Fruit fly (Drosophila melanogaster) whole organism, embryonic: Measurements from ENCODE around the gene beat-Ib.

Experiments
- CG1233 ChIP-seq: fragments of 200-800 bp; sonication (Bioruptor generic); optimal IDR thresholded peaks from 4 replicates; lab custom pipeline; 2018; ENCODE audit warnings: missing biosample characterization, mild to moderate bottlenecking, missing genetic modification characterization
- CG6689 ChIP-seq: fragments of 200-800 bp; sonication (Bioruptor generic); IDR thresholded peaks from 2 replicates; pipeline ENCODE4 v1.3.6; 2022; ENCODE audit warnings: missing biosample characterization, missing genetic modification characterization
- Camta ChIP-seq: fragments of 200-800 bp; sonication (Bioruptor generic); optimal IDR thresholded peaks from 2 replicates; lab custom pipeline; 2016; ENCODE audit warnings: missing biosample characterization, missing genetic modification characterization
- zen2 ChIP-seq: fragments of 200-800 bp; sonication (Bioruptor generic); IDR thresholded peaks from 3 replicates; pipeline ENCODE4 v1.3.6; 2022; ENCODE audit warnings: missing biosample characterization, missing genetic modification characterization; ENCODE audit not compliant: partially characterized antibody

DNA sequence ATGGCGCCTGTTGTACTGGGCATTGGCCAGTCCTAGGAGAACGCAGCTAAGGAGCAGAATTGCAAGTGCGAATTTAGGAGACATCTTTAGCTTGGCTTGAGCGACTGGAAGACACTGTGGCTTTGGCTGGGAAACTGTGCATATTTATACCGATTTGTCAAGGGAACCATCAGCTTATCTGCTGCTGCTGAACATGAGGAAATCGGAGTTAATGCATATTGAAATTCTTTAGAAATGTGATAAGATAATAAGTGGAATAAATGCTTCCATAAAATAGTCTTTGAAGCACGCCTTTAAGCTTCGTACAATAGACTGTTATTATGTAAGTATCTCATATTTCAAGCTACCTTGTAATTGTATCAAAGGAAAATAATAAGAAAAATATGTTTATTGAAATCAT is 79.1 kb downstream of the beat-Ib start, which contains the start of gene CG44475:
- TF ChIP-seq CG6689 = no peak
- TF ChIP-seq Camta (GFP tag; lab: Kevin White, UChicago) = no peak
- TF ChIP-seq CG1233 = no peak
- TF ChIP-seq zen2 (GFP tag; lab: Robert Waterston, UW) = no peak
